Fruit fly (Drosophila melanogaster) whole organism, embryonic: ENCODE measurements around the gene mahe.

Experiments
- Bgb ChIP-seq: fragments of 200-800 bp; sonication (Bioruptor generic); IDR thresholded peaks from 2 replicates; pipeline ENCODE4 v1.3.6; 2022; ENCODE audit warnings: missing biosample characterization, missing genetic modification characterization; ENCODE audit not compliant: partially characterized antibody
- C15 ChIP-seq: fragments of 200-800 bp; sonication (Bioruptor generic); IDR thresholded peaks from 3 replicates; pipeline ENCODE4 v1.3.6; 2022; ENCODE audit warnings: missing biosample characterization, missing genetic modification characterization
- CG11456 ChIP-seq: fragments of 200-800 bp; sonication (Bioruptor generic); IDR thresholded peaks from 3 replicates; pipeline ENCODE4 v1.3.6; 2022; ENCODE audit warnings: missing biosample characterization, missing genetic modification characterization
- CG11695 ChIP-seq: fragments of 200-800 bp; sonication (Bioruptor generic); IDR thresholded peaks from 3 replicates; pipeline ENCODE4 v1.3.6; 2022; ENCODE audit warnings: missing biosample characterization, missing genetic modification characterization
- CG14710 ChIP-seq: fragments of 200-800 bp; sonication (Bioruptor generic); optimal IDR thresholded peaks from 3 replicates; lab custom pipeline; 2019; ENCODE audit warnings: missing biosample characterization, mild to moderate bottlenecking, missing genetic modification characterization, moderate library complexity
- CG17328 ChIP-seq: fragments of 200-800 bp; sonication (Bioruptor generic); IDR thresholded peaks from 2 replicates; pipeline ENCODE4 v1.3.6; 2022; ENCODE audit warnings: missing biosample characterization, missing genetic modification characterization
- CG17361 ChIP-seq: fragments of 200-800 bp; sonication (Bioruptor generic); IDR thresholded peaks from 3 replicates; pipeline ENCODE4 v1.3.6; 2022; ENCODE audit warnings: missing biosample characterization, missing genetic modification characterization
- CG17612 ChIP-seq: fragments of 200-800 bp; sonication (Bioruptor generic); IDR thresholded peaks from 2 replicates; pipeline ENCODE4 v1.3.6; 2022; ENCODE audit warnings: missing biosample characterization, missing genetic modification characterization
- CG18262 ChIP-seq: fragments of 200-800 bp; optimal IDR thresholded peaks from 3 replicates; lab custom pipeline; 2019; ENCODE audit warnings: missing biosample characterization, mild to moderate bottlenecking, missing genetic modification characterization, moderate library complexity
- CG18476 ChIP-seq: fragments of 200-800 bp; sonication (Bioruptor generic); optimal IDR thresholded peaks from 2 replicates; lab custom pipeline; 2016; ENCODE audit warnings: missing biosample characterization, mild to moderate bottlenecking, missing genetic modification characterization
- CG30403 ChIP-seq: fragments of 200-800 bp; sonication (Bioruptor generic); optimal IDR thresholded peaks from 3 replicates; lab custom pipeline; 2016; ENCODE audit warnings: missing biosample characterization, missing genetic modification characterization
- CG3163 ChIP-seq: fragments of 200-800 bp; sonication (Bioruptor generic); optimal IDR thresholded peaks from 3 replicates; lab custom pipeline; 2016; ENCODE audit warnings: missing biosample characterization, missing genetic modification characterization
- CG3995 ChIP-seq: fragments of 200-800 bp; sonication (Bioruptor generic); optimal IDR thresholded peaks from 3 replicates; lab custom pipeline; 2016; ENCODE audit warnings: missing biosample characterization, missing genetic modification characterization
- CG6854 ChIP-seq: fragments of 200-800 bp; sonication (Bioruptor generic); optimal IDR thresholded peaks from 3 replicates; lab custom pipeline; 2017; ENCODE audit warnings: missing biosample characterization, mild to moderate bottlenecking, missing genetic modification characterization
- CG7745 ChIP-seq: fragments of 200-800 bp; sonication (Bioruptor generic); optimal IDR thresholded peaks from 2 replicates; lab custom pipeline; 2018; ENCODE audit warnings: missing biosample characterization, mild to moderate bottlenecking, missing genetic modification characterization, moderate library complexity
- CG8765 ChIP-seq: fragments of 200-800 bp; sonication (Bioruptor generic); IDR thresholded peaks from 2 replicates; pipeline ENCODE4 v1.3.6; 2022; ENCODE audit warnings: missing biosample characterization, missing genetic modification characterization
- CG9215 ChIP-seq: fragments of 200-800 bp; sonication (Bioruptor generic); IDR thresholded peaks from 2 replicates; pipeline ENCODE4 v1.3.6; 2022; ENCODE audit warnings: missing biosample characterization, missing genetic modification characterization
- CHES-1-like ChIP-seq: fragments of 200-800 bp; sonication (Bioruptor generic); optimal IDR thresholded peaks from 2 replicates; lab custom pipeline; 2016; ENCODE audit warnings: missing biosample characterization, missing genetic modification characterization
- Camta ChIP-seq: fragments of 200-800 bp; sonication (Bioruptor generic); optimal IDR thresholded peaks from 2 replicates; lab custom pipeline; 2016; ENCODE audit warnings: missing biosample characterization, missing genetic modification characterization
- D19A ChIP-seq: fragments of 200-800 bp; optimal IDR thresholded peaks from 3 replicates; lab custom pipeline; 2019; ENCODE audit warnings: missing biosample characterization, mild to moderate bottlenecking, missing genetic modification characterization, moderate library complexity
- Deaf1 ChIP-seq: fragments of 200-800 bp; optimal IDR thresholded peaks from 3 replicates; lab custom pipeline; 2019; ENCODE audit warnings: missing biosample characterization, mild to moderate bottlenecking, missing genetic modification characterization, moderate library complexity
- Dip2 ChIP-seq: fragments of 200-800 bp; sonication (Bioruptor generic); IDR thresholded peaks from 2 replicates; pipeline ENCODE4 v1.3.6; 2022; ENCODE audit warnings: missing biosample characterization, missing genetic modification characterization
- Dref ChIP-seq: fragments of 200-800 bp; sonication (Bioruptor generic); IDR thresholded peaks from 2 replicates; pipeline ENCODE4 v1.3.6; 2022; ENCODE audit warnings: missing biosample characterization, missing genetic modification characterization
- Fer1 ChIP-seq: fragments of 200-800 bp; sonication (Bioruptor generic); optimal IDR thresholded peaks from 2 replicates; lab custom pipeline; 2017; ENCODE audit warnings: missing biosample characterization, mild to moderate bottlenecking, missing genetic modification characterization
- HLH3B ChIP-seq: fragments of 200-800 bp; sonication (Bioruptor generic); IDR thresholded peaks from 2 replicates; pipeline ENCODE4 v1.3.6; 2022; ENCODE audit warnings: missing biosample characterization, missing genetic modification characterization
- HLH4C ChIP-seq: fragments of 200-800 bp; sonication (Bioruptor generic); IDR thresholded peaks from 3 replicates; pipeline ENCODE4 v1.3.6; 2022; ENCODE audit warnings: missing biosample characterization, missing genetic modification characterization; ENCODE audit not compliant: partially characterized antibody
- Hand ChIP-seq: fragments of 200-800 bp; sonication (Bioruptor generic); optimal IDR thresholded peaks from 2 replicates; lab custom pipeline; 2017; ENCODE audit warnings: mild to moderate bottlenecking, missing biosample characterization, missing genetic modification reagents, missing genetic modification characterization
- Hmx ChIP-seq: fragments of 200-800 bp; sonication (Bioruptor generic); optimal IDR thresholded peaks from 2 replicates; lab custom pipeline; 2016; ENCODE audit warnings: missing biosample characterization, missing genetic modification characterization
- Hr3 ChIP-seq: fragments of 200-800 bp; sonication (Bioruptor generic); optimal IDR thresholded peaks from 3 replicates; lab custom pipeline; 2016; ENCODE audit warnings: missing biosample characterization, missing genetic modification characterization
- Max ChIP-seq: fragments of 200-800 bp; sonication (Bioruptor generic); optimal IDR thresholded peaks from 2 replicates; lab custom pipeline; 2016; ENCODE audit warnings: missing biosample characterization, mild to moderate bottlenecking, missing genetic modification characterization
- Med ChIP-seq: fragments of 200-800 bp; sonication (Bioruptor generic); peaks from one replicate; lab custom pipeline; 2016; ENCODE audit warnings: missing biosample characterization, missing genetic modification characterization, mild to moderate bottlenecking, inconsistent platforms, moderate library complexity
- Mrtf ChIP-seq: fragments of 200-800 bp; sonication (Bioruptor generic); IDR thresholded peaks from 3 replicates; pipeline ENCODE4 v1.3.6; 2022; ENCODE audit warnings: missing biosample characterization, missing genetic modification characterization
- Myb ChIP-seq: fragments of 200-800 bp; sonication (Bioruptor generic); optimal IDR thresholded peaks from 2 replicates; lab custom pipeline; 2016; ENCODE audit warnings: missing biosample characterization, missing genetic modification characterization
- NC2α ChIP-seq: fragments of 200-800 bp; sonication (Bioruptor generic); optimal IDR thresholded peaks from 2 replicates; lab custom pipeline; 2016; ENCODE audit warnings: missing biosample characterization, missing genetic modification characterization
- Nf-YB ChIP-seq: fragments of 200-800 bp; sonication (Bioruptor generic); optimal IDR thresholded peaks from 3 replicates; lab custom pipeline; 2019; ENCODE audit warnings: missing biosample characterization, mild to moderate bottlenecking, missing genetic modification characterization, moderate library complexity
- NfI ChIP-seq: fragments of 200-800 bp; sonication (Bioruptor generic); optimal IDR thresholded peaks from 3 replicates; lab custom pipeline; 2018; ENCODE audit warnings: missing biosample characterization, mild to moderate bottlenecking, missing genetic modification characterization, moderate library complexity
- Optix ChIP-seq: fragments of 200-800 bp; sonication (Bioruptor generic); IDR thresholded peaks from 3 replicates; pipeline ENCODE4 v1.3.6; 2022; ENCODE audit warnings: missing biosample characterization, missing genetic modification characterization
- Side ChIP-seq: fragments of 200-800 bp; sonication (Bioruptor generic); optimal IDR thresholded peaks from 2 replicates; lab custom pipeline; 2016; ENCODE audit warnings: missing biosample characterization, missing genetic modification characterization
- ap ChIP-seq: fragments of 200-800 bp; sonication (Bioruptor generic); IDR thresholded peaks from 2 replicates; pipeline ENCODE4 v1.3.6; 2022; ENCODE audit warnings: missing biosample characterization, missing genetic modification characterization
- crp ChIP-seq, 2 experiments: fragments of 200-800 bp; sonication (Bioruptor generic); optimal IDR thresholded peaks; 2 replicates in 1 of 2; 3 replicates in 1 of 2; lab custom pipeline; 2017; ENCODE audit warnings: missing biosample characterization in 2 of 2, missing genetic modification characterization in 2 of 2, mild to moderate bottlenecking in 1 of 2, moderate library complexity in 1 of 2
- gfzf ChIP-seq: fragments of 200-800 bp; sonication (Bioruptor generic); optimal IDR thresholded peaks from 2 replicates; lab custom pipeline; 2016; ENCODE audit warnings: missing biosample characterization, mild to moderate bottlenecking, missing genetic modification characterization, moderate library complexity
- grau ChIP-seq: fragments of 200-800 bp; optimal IDR thresholded peaks from 3 replicates; lab custom pipeline; 2019; ENCODE audit warnings: missing biosample characterization, mild to moderate bottlenecking, missing genetic modification characterization, moderate library complexity
- ham ChIP-seq: fragments of 200-800 bp; sonication (Bioruptor generic); IDR thresholded peaks from 2 replicates; pipeline ENCODE4 v1.3.6; 2022; ENCODE audit warnings: missing biosample characterization, missing genetic modification characterization
- jigr1 ChIP-seq: fragments of 200-800 bp; sonication (Bioruptor generic); IDR thresholded peaks from 3 replicates; pipeline ENCODE4 v1.3.6; 2022; ENCODE audit warnings: missing biosample characterization, missing genetic modification characterization
- nau ChIP-seq: fragments of 200-800 bp; sonication (Bioruptor generic); optimal IDR thresholded peaks from 3 replicates; lab custom pipeline; 2017; ENCODE audit warnings: missing biosample characterization, mild to moderate bottlenecking, missing genetic modification characterization, missing genetic modification reagents
- odd ChIP-seq: fragments of 200-800 bp; sonication (Bioruptor generic); optimal IDR thresholded peaks from 2 replicates; lab custom pipeline; 2017; ENCODE audit warnings: missing biosample characterization, mild to moderate bottlenecking, missing genetic modification characterization
- pros ChIP-seq: fragments of 200-800 bp; sonication (Bioruptor generic); optimal IDR thresholded peaks from 3 replicates; lab custom pipeline; 2019; ENCODE audit warnings: missing biosample characterization, mild to moderate bottlenecking, missing genetic modification characterization, moderate library complexity
- psq ChIP-seq: fragments of 200-800 bp; sonication (Bioruptor generic); optimal IDR thresholded peaks from 2 replicates; lab custom pipeline; 2017; ENCODE audit warnings: missing biosample characterization, missing genetic modification characterization
- scrt ChIP-seq: fragments of 200-800 bp; sonication (Bioruptor generic); optimal IDR thresholded peaks from 2 replicates; lab custom pipeline; 2018; ENCODE audit warnings: missing biosample characterization, mild to moderate bottlenecking, missing genetic modification characterization, moderate library complexity
- sisA ChIP-seq: fragments of 200-800 bp; sonication (Bioruptor generic); IDR thresholded peaks from 2 replicates; pipeline ENCODE4 v1.3.6; 2022; ENCODE audit warnings: missing biosample characterization, missing genetic modification characterization
- tgo ChIP-seq: fragments of 200-800 bp; sonication (Bioruptor generic); IDR thresholded peaks from 3 replicates; pipeline ENCODE4 v1.3.6; 2022; ENCODE audit warnings: missing biosample characterization, missing genetic modification characterization
- vnd ChIP-seq: fragments of 200-800 bp; sonication (Bioruptor generic); IDR thresholded peaks from 3 replicates; pipeline ENCODE4 v1.3.6; 2022; ENCODE audit warnings: missing biosample characterization, missing genetic modification characterization; ENCODE audit not compliant: partially characterized antibody
- yki ChIP-seq: fragments of >200 bp; optimal IDR thresholded peaks from 3 replicates; lab custom pipeline; 2018

mahe gene

DNA sequence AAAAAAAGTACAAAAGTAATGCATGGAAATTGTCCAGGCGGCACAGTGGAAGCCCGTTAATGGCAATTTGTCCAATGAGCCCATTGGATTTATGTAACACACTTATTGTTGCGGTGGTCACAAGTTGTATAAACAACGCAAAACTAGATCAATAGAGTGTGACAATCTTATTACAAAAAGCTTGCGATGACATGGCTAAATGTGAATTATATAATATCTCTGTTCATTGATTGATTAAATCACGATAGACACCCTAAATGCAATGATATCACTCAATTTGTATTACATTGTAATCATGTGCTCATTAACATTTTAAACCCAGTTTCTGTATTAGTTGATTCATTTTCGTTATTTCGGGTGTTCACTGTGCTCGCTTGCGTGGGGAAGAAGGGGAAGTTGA is 46.8 kb upstream of the mahe start (continued):
- TF ChIP-seq CG3163 (no peak), CG6854 (GFP tag; lab: Kevin White, UChicago) (no peak), HLH4C (GFP tag; lab: Robert Waterston, UW) (no peak), CG17612 (GFP tag; lab: Robert Waterston, UW) (no peak), grau (peak; percentile 88), C15 (GFP tag; lab: Robert Waterston, UW) (no peak), yki (lab: Kevin White, UChicago) (no peak), odd (GFP tag; lab: Kevin White, UChicago) (no peak), NC2α (no peak), ham (GFP tag; lab: Robert Waterston, UW) (no peak), tgo (GFP tag; lab: Robert Waterston, UW) (no peak), nau (GFP tag; lab: Kevin White, UChicago) (no peak), jigr1 (GFP tag; lab: Robert Waterston, UW) (no peak), Nf-YB (GFP tag; lab: Kevin White, UChicago) (no peak), Myb (no peak), sisA (GFP tag; lab: Robert Waterston, UW) (no peak), CHES-1-like (no peak), Dip2 (no peak), Max (GFP tag; lab: Kevin White, UChicago) (no peak), Med (GFP tag; lab: Kevin White, UChicago) (peak; percentile 49), CG3995 (GFP tag; lab: Kevin White, UChicago) (no peak), pros (GFP tag; lab: Kevin White, UChicago) (no peak), CG11695 (0 out of 3 replicates have a peak, but pooled peaks have one; percentile 12), CG18262 (tag; lab: Kevin White, UChicago) (peak; percentile 50), Hr3 (GFP tag; lab: Kevin White, UChicago) (no peak), CG17361 (peak; percentile 57; the same call in 2 of the 3 replicates), Hand (GFP tag; lab: Kevin White, UChicago) (no peak), HLH3B (no peak), CG9215 (GFP tag; lab: Robert Waterston, UW) (no peak), CG11456 (GFP tag; lab: Robert Waterston, UW) (no peak), CG8765 (no peak), CG7745 (tag; lab: Kevin White, UChicago) (no peak), crp (GFP tag; optimal IDR thresholded peaks at IDR 0.05; lab: Kevin White, UChicago) (no peak), gfzf (no peak), Mrtf (GFP tag; lab: Robert Waterston, UW) (no peak), D19A (tag; lab: Kevin White, UChicago) (peak; percentile 3), Deaf1 (tag; lab: Kevin White, UChicago) (no peak), CG30403 (GFP tag; lab: Kevin White, UChicago) (peak; percentile 18), Hmx (GFP tag; lab: Kevin White, UChicago) (no peak), Camta (GFP tag; lab: Kevin White, UChicago) (no peak), scrt (GFP tag; lab: Kevin White, UChicago) (no peak), Side (no peak), CG14710 (peak; percentile 35), Fer1 (no peak), Optix (GFP tag; lab: Robert Waterston, UW) (no peak), CG17328 (no peak), Bgb (GFP tag; lab: Robert Waterston, UW) (no peak), CG18476 (no peak), vnd (no peak), NfI (GFP tag; lab: Kevin White, UChicago) (no peak), Dref (GFP tag; lab: Robert Waterston, UW) (no peak), ap (GFP tag; lab: Robert Waterston, UW) (no peak), psq (GFP tag; lab: Kevin White, UChicago) (no peak)
